Worm (Caenorhabditis elegans) whole organism, dauer: ENCODE results near the gene amx-3.

ENCODE experiments used
- unc-62 ChIP-seq: sonication (generic microtip); optimal IDR thresholded peaks from 2 replicates; lab custom pipeline; 2017; ENCODE audit warnings: missing biosample characterization, missing genetic modification reagents, missing genetic modification characterization

Gene amx-3

DNA sequence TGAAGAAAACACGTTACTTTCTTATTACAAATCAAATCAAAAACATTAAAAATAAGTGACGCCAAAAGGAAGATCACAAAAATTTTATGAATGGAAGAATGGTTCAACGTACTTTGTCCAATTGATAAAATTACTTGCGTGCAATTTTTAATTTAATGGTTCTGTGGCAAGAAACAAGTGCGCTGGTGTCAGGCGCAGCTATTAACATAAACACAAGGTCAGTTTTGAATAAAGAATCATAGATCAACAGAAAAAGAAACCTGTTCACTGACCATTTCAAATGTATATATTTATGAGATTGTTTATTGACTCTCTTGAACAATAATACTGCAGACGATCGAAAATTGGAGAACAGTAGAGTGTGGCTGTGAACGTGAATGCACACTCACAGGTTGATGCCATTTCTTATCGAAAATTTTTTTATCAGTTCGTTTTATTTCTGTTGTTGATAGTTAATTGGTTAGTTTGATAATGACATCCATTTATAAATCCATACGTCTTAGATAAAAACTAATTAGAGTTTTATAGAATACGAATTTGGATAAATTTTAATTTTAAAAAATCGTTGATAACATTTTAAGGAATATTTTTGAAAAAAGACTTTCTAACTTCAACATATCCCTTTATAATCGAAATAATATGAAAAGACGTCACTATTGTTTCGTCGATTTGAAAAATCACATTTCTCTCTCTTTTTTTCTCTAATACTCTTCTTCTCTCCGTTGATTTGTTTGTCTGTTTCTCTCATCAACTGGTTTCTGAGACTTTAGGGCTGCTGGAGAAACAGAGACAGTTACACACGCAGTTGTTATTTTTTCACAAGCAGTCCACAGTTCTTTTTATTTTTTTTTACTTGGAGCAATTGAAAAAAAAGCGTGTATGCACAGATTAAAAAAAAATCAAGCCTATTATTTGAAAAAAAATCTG is at the start of gene amx-3:
amx-3 (minus strand) TSS at position 548 of the 927 bp plus-strand sequence.
- no peak for TF ChIP-seq unc-62 (GFP tag; lab: Kevin White, UChicago)

DNA sequence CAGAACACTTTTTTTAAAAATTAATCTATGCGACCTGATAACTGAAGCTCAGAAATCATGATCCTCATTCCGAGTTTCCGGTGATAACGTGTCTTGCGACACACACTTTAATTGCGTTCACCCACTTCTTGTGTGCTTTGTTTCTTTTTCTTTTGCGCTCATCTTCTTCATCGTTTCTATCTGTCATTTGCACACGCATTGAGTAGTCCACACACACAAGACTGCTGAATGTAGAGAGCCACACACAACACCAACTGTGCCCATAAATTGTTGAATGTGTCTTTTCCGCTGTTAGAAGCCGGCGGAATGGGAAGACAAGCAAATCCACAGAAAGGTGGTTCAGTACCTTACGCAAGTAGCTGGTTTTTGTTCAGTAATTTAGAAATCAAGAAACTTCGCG is 16.9 kb upstream of the amx-3 start:
- TF ChIP-seq unc-62 (GFP tag; lab: Kevin White, UChicago): no peak

DNA sequence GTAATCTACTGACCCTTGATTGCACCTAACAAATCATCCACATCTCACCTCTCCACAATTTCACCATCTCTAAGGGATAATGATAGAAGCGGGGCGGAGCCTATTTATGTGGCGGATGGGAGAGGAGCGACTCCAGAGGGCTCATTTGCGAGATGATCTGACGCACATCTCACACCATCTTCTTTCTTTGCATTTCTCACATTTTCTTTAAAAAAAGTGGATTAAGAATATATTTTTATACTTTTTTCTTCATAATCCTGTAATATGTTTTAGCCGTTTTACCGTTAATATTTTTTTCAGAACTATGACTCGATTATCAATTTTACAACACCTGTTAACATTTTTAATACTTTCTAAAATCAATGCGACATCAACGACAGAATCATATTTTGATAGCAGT is 11.7 kb upstream of the amx-3 start, which contains the start of gene pbo-5:
pbo-5 (plus strand) TSS at position 301 of the 400 bp plus-strand sequence.
- no peak for TF ChIP-seq unc-62 (GFP tag; lab: Kevin White, UChicago)

DNA sequence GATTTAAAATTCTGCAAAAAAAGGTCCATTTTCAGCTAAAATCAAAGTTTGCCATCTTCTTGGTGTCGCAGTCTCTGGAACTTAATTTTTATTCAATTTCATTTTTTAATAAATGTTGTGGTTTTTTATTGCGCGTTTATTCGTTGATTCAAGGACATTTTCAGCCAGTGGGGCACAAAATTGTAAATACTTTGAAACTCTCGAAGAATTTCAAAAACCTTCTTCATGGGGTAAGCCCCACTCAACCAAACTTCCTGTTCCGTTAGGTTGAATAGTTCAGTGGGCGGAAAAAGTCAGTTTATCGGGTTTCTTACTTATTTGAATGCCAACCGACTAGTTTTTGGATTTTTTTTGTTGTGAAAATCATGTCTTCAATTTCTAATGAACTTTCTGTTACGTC is 6.7 kb upstream of the amx-3 start, which contains the start of gene ttll-9:
ttll-9 (plus strand) TSS at position 301 of the 400 bp plus-strand sequence.
- TF ChIP-seq unc-62 (GFP tag; lab: Kevin White, UChicago): no peak

DNA sequence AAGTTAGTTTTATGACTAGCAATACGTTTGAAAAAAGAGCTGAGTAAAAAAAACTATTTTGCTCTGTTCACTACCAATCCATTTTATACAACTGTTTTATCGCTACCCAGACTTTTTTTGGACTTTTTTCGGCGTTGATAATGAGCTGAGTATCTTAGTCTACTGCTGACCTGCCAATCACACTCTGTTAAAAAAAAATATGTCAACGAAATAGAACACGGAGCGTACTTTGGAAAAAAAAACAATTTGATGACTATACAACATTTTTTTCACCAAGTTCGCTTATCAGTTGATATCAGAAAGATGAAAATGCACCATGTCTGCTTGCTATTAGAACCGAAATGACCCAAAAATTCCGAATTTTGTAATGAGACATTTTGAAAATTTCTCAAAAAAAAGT is 6.2 kb upstream of the amx-3 start:
- no peak for TF ChIP-seq unc-62 (GFP tag; lab: Kevin White, UChicago)

DNA sequence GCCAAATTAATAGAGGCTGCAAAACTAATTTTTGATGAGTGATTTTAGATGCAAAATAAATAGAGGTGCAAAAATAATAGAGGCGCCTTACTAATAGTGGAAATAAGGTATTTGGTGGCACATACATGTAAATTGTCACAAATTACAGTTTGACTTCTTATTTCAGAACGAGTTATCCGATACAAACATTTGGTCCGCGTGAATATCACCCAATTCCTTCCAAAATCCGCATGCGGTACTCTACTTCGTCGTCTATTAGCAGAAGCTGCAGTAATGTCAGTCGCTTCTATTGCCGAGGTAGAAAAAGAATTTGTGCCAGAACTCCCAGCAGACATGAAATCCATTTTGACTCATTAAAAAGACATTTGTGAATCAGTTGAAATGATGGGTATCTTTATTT is 3.5 kb upstream of the amx-3 start:
- no peak for TF ChIP-seq unc-62 (GFP tag; lab: Kevin White, UChicago)

DNA sequence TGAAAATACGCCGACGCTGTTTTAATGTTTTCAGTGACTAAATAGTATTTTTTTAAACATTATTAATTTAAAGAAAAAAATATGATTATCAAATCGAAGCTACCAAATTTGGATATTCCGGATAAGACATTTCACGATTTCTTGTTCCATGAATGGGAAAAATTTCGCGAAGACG is 467 bp upstream of the amx-3 start, which contains the start of gene acs-12:
acs-12 (plus strand) TSS at position 76 of the 175 bp plus-strand sequence.
- no peak for TF ChIP-seq unc-62 (GFP tag; lab: Kevin White, UChicago)

DNA sequence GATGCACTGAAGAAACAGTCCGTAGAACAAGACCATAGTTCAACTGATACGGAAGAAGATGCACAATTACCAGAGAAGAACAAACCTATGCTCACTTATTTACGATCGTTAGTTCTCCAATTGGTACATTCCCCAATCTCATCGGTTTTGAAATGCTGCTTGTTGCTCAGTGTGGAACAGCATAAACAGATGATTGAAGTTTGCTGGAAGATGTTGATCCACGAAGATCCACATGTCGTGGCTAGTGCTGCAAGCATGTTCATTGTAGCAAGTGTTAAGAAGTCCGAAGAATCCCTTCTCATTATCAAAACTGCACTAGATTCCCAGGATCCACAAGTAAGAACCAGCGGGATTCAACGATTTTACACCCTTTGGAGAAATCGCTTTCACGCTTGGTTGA is 11.6 kb downstream of the amx-3 start:
- no peak for TF ChIP-seq unc-62 (GFP tag; lab: Kevin White, UChicago)

DNA sequence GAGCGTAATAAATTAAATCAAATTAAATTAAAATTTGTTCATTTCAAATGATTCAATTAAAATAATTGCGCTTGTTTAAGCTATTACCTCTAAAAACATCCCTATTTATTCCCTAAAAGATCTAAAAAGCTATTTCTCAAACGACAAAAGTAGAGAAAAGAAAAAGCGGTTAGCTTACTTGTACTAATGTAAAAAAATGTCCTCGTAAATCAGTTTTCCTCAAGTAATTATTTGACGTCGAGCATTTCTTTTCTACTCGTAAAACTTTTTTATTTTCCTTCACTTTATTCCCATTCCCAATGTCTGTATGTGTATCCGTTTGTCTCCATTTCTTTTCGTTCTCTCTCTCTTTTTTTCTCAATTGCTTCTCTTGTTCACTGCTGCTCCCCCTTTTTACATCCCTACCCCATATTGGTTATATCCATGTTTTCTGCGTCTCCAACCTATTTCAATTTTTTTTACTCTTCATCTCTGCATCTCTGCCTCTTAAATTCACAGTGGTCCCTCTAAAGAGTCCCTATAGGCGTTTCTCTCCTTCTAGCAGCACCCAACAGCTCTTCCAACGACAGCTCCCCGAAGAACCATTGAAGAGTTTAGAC is 24.3 kb downstream of the amx-3 start, which contains the start of gene unc-80:
unc-80 (plus strand) TSS at position 533 of the 599 bp plus-strand sequence.
- TF ChIP-seq unc-62 (GFP tag; lab: Kevin White, UChicago): no peak

DNA sequence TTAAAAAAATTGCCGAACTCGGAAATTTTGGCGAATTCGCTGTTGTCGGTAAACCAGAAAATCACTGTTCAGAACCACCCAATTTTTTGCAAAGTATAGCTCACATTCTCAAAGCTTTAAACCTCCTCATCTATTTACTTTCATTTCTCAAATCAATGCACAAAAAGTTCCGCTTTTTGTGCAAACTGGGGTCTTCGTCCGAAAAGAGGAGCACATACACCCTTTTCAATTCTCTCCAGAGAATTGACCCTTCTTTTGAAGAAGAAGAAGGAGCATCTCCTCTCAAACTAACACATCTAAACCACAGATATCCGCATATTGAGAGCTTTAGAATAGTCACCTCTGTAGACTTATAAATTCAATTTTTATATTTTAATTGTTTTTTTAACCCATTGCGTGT is 28.2 kb downstream of the amx-3 start:
- TF ChIP-seq unc-62 (GFP tag; lab: Kevin White, UChicago): no peak

DNA sequence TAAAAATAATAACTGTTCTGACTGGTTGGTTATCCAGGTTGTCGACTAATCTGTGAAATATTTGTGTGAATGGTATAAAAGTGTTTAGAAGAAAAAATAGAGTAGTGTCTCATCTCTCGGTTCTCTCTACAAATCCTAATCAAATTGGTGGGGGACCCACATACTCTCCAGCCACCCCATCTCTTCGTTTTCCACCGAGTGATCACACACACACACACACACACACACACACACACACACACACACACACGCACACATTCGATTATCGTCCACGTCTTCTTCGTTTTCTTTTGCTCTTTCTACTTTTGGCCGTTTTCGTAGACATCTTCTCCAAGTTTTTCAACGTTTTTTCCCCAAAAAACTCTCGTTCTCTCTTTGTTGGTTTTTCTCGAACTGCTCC is 30.4 kb downstream of the amx-3 start:
- TF ChIP-seq unc-62 (GFP tag; lab: Kevin White, UChicago): no peak

DNA sequence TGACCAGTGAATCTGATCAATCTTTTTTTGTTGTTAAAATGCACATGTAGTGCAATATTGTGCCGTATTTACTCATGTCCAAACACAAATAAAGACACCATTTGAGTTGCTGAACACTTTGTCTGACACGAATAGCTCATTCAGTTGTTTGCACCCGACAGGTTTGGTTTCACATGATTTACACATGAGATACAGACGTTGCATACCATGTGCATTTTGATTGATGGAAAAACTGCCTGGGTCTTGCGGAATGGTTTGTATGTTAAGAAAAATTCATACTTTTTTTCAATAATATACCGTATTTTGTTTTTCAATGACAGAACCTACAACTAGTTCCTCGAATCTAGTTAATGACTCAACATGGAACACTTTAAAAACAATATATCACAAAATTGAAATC is 32.3 kb downstream of the amx-3 start:
- TF ChIP-seq unc-62 (GFP tag; lab: Kevin White, UChicago): no peak

DNA sequence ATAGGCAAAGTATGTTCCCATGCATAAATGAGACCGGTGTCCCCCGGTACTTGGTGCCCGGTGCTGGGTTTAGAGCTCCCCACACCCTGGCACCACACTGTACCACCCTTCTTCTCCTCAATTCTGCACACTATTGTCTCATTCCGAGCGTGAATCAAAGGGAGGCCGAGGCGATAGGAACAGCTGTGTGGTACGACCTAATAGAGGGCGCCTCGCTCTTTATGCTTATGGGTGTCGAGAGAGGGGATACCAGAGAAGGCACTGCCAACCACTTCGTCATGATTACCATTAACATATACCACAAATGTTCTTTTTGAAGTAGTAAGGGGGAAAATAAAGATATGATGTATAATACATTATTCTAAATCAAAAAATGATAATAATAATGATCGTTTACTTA is 32.9 kb downstream of the amx-3 start:
- no peak for TF ChIP-seq unc-62 (GFP tag; lab: Kevin White, UChicago)

DNA sequence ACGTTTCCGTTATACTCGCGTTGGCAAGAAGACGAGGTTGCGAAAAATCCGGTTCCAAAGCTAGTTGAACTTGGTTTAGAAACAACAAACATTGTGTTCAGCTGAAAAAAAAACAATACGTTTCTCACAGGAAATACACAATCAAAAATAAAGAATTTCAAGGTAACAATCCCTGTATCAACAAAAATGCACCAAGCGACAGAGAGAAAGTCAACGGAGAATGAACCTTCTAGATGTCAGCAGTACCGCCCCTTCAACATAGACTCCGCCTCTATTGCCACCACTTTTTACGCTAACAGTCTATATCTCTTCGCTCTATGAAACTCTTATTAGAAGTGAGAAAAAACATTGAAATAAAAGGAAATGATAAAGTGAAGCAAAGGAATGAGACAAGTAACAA is 35.2 kb downstream of the amx-3 start, which contains the start of gene F31D4.8:
F31D4.8 (minus strand) TSS at position 101 of the 400 bp plus-strand sequence.
- TF ChIP-seq unc-62 (GFP tag; lab: Kevin White, UChicago): no peak

DNA sequence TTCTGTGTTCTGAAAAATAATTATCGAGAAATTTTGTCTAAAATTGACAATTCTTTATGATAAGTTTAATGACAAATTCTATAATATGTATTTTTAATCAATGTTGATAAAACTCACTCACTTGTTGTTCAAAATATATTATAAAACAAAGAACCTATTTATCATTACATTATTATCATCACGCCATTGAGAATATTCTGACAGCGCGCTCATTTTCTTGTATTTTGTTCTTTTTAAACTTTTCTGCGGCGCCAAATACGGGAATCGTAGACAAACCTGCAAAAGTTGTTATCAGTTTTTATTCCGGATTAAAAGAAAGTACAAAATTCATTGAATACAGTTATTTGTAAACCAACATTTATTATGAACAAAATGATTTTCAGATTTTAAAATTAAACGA is 37.1 kb downstream of the amx-3 start:
- TF ChIP-seq unc-62 (GFP tag; lab: Kevin White, UChicago): no peak

DNA sequence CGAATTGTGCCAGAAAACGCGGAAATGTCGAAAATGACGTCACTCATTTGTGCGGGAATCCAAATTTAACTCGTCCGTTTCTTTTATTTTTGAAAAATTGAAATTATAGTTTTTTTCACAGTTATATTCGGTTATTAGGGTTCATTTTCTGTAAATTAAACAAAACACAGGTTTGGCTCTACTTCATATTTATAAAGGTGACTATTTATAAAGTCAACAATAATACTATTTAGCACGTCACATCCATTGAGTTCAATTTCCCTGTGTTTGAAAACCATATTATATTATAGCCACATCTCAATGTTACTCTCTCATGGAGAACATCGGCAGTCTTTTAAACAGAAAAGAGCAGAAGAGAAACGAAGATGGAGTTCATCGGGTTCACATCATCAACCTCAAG is 40.8 kb downstream of the amx-3 start, which contains the start of gene twk-35:
twk-35 (plus strand) TSS at position 301 of the 400 bp plus-strand sequence.
- TF ChIP-seq unc-62 (GFP tag; lab: Kevin White, UChicago): no peak

DNA sequence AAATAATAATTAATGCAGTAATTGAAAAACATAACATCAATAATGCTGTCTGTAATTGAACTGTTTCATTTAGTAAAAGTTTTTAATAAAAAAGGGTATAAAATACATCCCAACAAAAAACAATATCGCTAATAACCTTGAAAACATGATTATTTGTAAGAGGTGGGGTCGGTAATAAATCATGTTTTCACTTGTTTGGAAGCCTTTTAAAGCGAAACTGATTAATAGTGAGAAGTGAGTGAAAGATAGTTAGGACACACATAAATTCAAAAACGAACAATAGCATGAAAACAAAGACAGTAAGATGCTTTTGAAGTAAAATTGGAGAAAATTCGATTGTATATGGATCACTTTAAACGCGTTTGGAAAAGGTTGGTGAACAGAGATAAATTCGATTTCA is 42.4 kb downstream of the amx-3 start, which contains the start of gene try-4:
try-4 (minus strand) TSS at position 74 of the 400 bp plus-strand sequence.
- no peak for TF ChIP-seq unc-62 (GFP tag; lab: Kevin White, UChicago)
